Worm (Caenorhabditis elegans): ENCODE data around the gene psr-1.

DNA sequence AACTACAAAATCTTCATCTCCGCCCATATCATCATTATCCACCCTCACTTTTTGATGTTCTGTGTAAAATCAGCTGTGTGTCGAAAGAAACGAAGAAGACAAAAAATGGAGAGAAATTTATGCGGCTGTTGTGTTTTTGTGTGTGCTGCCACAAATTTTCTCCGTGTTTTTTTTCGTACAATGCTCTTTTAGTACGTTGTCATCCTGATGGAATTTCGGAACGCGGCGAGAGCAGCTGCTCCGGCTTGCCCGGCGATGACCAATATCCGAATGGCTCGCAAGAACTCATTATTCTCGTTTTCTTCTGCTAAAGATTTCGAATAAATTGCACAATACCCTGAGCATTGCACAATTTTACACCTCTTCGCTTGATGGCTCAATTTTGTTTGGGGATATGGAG is 13.7 kb upstream of the psr-1 start:
- TF ChIP-seq ceh-90 (tag; optimal IDR thresholded peaks at IDR 0.05) (no peak), pqm-1 (tag; optimal IDR thresholded peaks at IDR 0.05) (no peak), egl-27 (tag; optimal IDR thresholded peaks at IDR 0.05) (no peak), unc-130 (tag; optimal IDR thresholded peaks at IDR 0.05) (no peak), nhr-12 (tag; optimal IDR thresholded peaks at IDR 0.05) (no peak), dpl-1 (GFP tag; optimal IDR thresholded peaks at IDR 0.05) (no peak), skn-1 (tag; optimal IDR thresholded peaks at IDR 0.05) (no peak), sox-4 (tag; optimal IDR thresholded peaks at IDR 0.05) (no peak), lin-35 (GFP tag; optimal IDR thresholded peaks at IDR 0.05) (no peak)
